Fruit fly (Drosophila melanogaster) whole organism, embryonic: ENCODE data around the gene Pgant35A.
A peak's percentile ranks its signal among the peaks of the same experiment; 100 is the strongest.

Experiments used
- Atf3 ChIP-seq: fragments of 200-800 bp; sonication (Bioruptor generic); optimal IDR thresholded peaks from 3 replicates; lab custom pipeline; 2016; ENCODE audit warnings: missing biosample characterization, missing genetic modification characterization
- Atf6 ChIP-seq: fragments of 200-800 bp; sonication (Bioruptor generic); IDR thresholded peaks from 2 replicates; pipeline ENCODE4 v1.3.6; 2022; ENCODE audit warnings: missing biosample characterization, missing genetic modification characterization
- CG10431 ChIP-seq: fragments of 200-800 bp; sonication (Bioruptor generic); optimal IDR thresholded peaks from 3 replicates; lab custom pipeline; 2018; ENCODE audit warnings: missing biosample characterization, mild to moderate bottlenecking, missing genetic modification characterization
- CG11504 ChIP-seq: fragments of 200-800 bp; sonication (Bioruptor generic); optimal IDR thresholded peaks from 3 replicates; lab custom pipeline; 2019; ENCODE audit warnings: missing biosample characterization, mild to moderate bottlenecking, missing genetic modification characterization, moderate library complexity
- CG17359 ChIP-seq: fragments of 200-800 bp; sonication (Bioruptor generic); optimal IDR thresholded peaks from 3 replicates; lab custom pipeline; 2018; ENCODE audit warnings: missing biosample characterization, mild to moderate bottlenecking, missing genetic modification characterization, moderate library complexity
- CG18599 ChIP-seq: fragments of 200-800 bp; sonication (Bioruptor generic); optimal IDR thresholded peaks from 3 replicates; lab custom pipeline; 2017; ENCODE audit warnings: missing biosample characterization, missing genetic modification characterization, mild to moderate bottlenecking, moderate library complexity, missing genetic modification reagents
- CG2199 ChIP-seq: fragments of 200-800 bp; sonication (Bioruptor generic); IDR thresholded peaks from 3 replicates; pipeline ENCODE4 v1.3.6; 2022; ENCODE audit warnings: missing biosample characterization, missing genetic modification characterization
- CG2712 ChIP-seq: fragments of 200-800 bp; optimal IDR thresholded peaks from 3 replicates; lab custom pipeline; 2019; ENCODE audit warnings: missing biosample characterization, mild to moderate bottlenecking, missing genetic modification characterization, moderate library complexity
- CG32532 ChIP-seq: fragments of 200-800 bp; sonication (Bioruptor generic); IDR thresholded peaks from 2 replicates; pipeline ENCODE4 v1.3.6; 2022; ENCODE audit warnings: missing biosample characterization, missing genetic modification characterization
- CG32772 ChIP-seq: fragments of 200-800 bp; sonication (Bioruptor generic); IDR thresholded peaks from 2 replicates; pipeline ENCODE4 v1.3.6; 2022; ENCODE audit warnings: missing biosample characterization, missing genetic modification characterization
- CG4820 ChIP-seq: fragments of 200-800 bp; sonication (Bioruptor generic); optimal IDR thresholded peaks from 3 replicates; lab custom pipeline; 2016; ENCODE audit warnings: missing biosample characterization, missing genetic modification characterization
- CG5180 ChIP-seq: fragments of 200-800 bp; sonication (Bioruptor generic); optimal IDR thresholded peaks from 3 replicates; lab custom pipeline; 2017; ENCODE audit warnings: missing biosample characterization, missing genetic modification characterization, mild to moderate bottlenecking, moderate library complexity, missing genetic modification reagents
- CG6654 ChIP-seq: fragments of 200-800 bp; sonication (Bioruptor generic); optimal IDR thresholded peaks from 2 replicates; lab custom pipeline; 2017; ENCODE audit warnings: missing biosample characterization, mild to moderate bottlenecking, missing genetic modification characterization
- CG6689 ChIP-seq: fragments of 200-800 bp; sonication (Bioruptor generic); IDR thresholded peaks from 2 replicates; pipeline ENCODE4 v1.3.6; 2022; ENCODE audit warnings: missing biosample characterization, missing genetic modification characterization
- CG8290 ChIP-seq, 3 experiments: fragments of 200-800 bp; sonication (Bioruptor generic); optimal IDR thresholded peaks; 2 replicates each; lab custom pipeline; 2016 to 2019; ENCODE audit warnings: missing biosample characterization in 3 of 3, missing genetic modification characterization in 3 of 3, mild to moderate bottlenecking in 2 of 3, moderate library complexity in 1 of 3
- CG8944 ChIP-seq: fragments of 200-800 bp; sonication (Bioruptor generic); optimal IDR thresholded peaks from 3 replicates; lab custom pipeline; 2016; ENCODE audit warnings: missing biosample characterization, missing genetic modification characterization
- CG9727 ChIP-seq: fragments of 200-800 bp; sonication (Bioruptor generic); optimal IDR thresholded peaks from 3 replicates; lab custom pipeline; 2017; ENCODE audit warnings: missing biosample characterization, mild to moderate bottlenecking, missing genetic modification characterization
- CG9932 ChIP-seq: fragments of 200-800 bp; sonication (Bioruptor generic); IDR thresholded peaks from 2 replicates; pipeline ENCODE4 v1.3.6; 2022; ENCODE audit warnings: missing biosample characterization, missing genetic modification characterization
- Dbx ChIP-seq: fragments of 200-800 bp; sonication (Bioruptor generic); IDR thresholded peaks from 3 replicates; pipeline ENCODE4 v1.3.6; 2022; ENCODE audit warnings: missing biosample characterization, missing genetic modification characterization
- Dek ChIP-seq: fragments of 200-800 bp; sonication (Bioruptor generic); optimal IDR thresholded peaks from 3 replicates; lab custom pipeline; 2019; ENCODE audit warnings: missing biosample characterization, mild to moderate bottlenecking, missing genetic modification characterization, moderate library complexity
- Dip2 ChIP-seq: fragments of 200-800 bp; sonication (Bioruptor generic); IDR thresholded peaks from 2 replicates; pipeline ENCODE4 v1.3.6; 2022; ENCODE audit warnings: missing biosample characterization, missing genetic modification characterization
- ERR ChIP-seq: fragments of 200-800 bp; sonication (Bioruptor generic); optimal IDR thresholded peaks from 2 replicates; lab custom pipeline; 2016; ENCODE audit warnings: missing biosample characterization, missing genetic modification characterization
- Ets97D ChIP-seq: fragments of 200-800 bp; sonication (Bioruptor generic); optimal IDR thresholded peaks from 3 replicates; lab custom pipeline; 2016; ENCODE audit warnings: missing biosample characterization, missing genetic modification characterization
- HmgZ ChIP-seq: fragments of 200-800 bp; sonication (Bioruptor generic); optimal IDR thresholded peaks from 2 replicates; lab custom pipeline; 2018; ENCODE audit warnings: missing biosample characterization, mild to moderate bottlenecking, missing genetic modification characterization
- Nf-YA ChIP-seq: fragments of 200-800 bp; sonication (Bioruptor generic); IDR thresholded peaks from 2 replicates; pipeline ENCODE4 v1.3.6; 2022; ENCODE audit warnings: missing biosample characterization, missing genetic modification characterization
- abd-A ChIP-seq: fragments of 200-800 bp; sonication (Bioruptor generic); optimal IDR thresholded peaks from 3 replicates; lab custom pipeline; 2019; ENCODE audit warnings: missing biosample characterization, mild to moderate bottlenecking, missing genetic modification characterization, moderate library complexity
- ap ChIP-seq: fragments of 200-800 bp; sonication (Bioruptor generic); IDR thresholded peaks from 2 replicates; pipeline ENCODE4 v1.3.6; 2022; ENCODE audit warnings: missing biosample characterization, missing genetic modification characterization
- caup ChIP-seq: fragments of 200-800 bp; sonication (Bioruptor generic); optimal IDR thresholded peaks from 3 replicates; lab custom pipeline; 2017; ENCODE audit warnings: missing biosample characterization, mild to moderate bottlenecking, missing genetic modification characterization, moderate library complexity; ENCODE audit not compliant: severe bottlenecking
- ci ChIP-seq: fragments of 200-800 bp; sonication (Bioruptor generic); IDR thresholded peaks from 3 replicates; pipeline ENCODE4 v1.3.6; 2022; ENCODE audit warnings: missing biosample characterization, missing genetic modification characterization
- inv ChIP-seq: fragments of 200-800 bp; sonication (Bioruptor generic); IDR thresholded peaks from 2 replicates; pipeline ENCODE4 v1.3.6; 2022; ENCODE audit warnings: missing biosample characterization, missing genetic modification characterization; ENCODE audit not compliant: partially characterized antibody
- ken ChIP-seq: fragments of 200-800 bp; sonication (Bioruptor generic); IDR thresholded peaks from 3 replicates; pipeline ENCODE4 v1.3.6; 2022; ENCODE audit warnings: missing biosample characterization, missing genetic modification characterization
- lola ChIP-seq, 3 experiments: fragments of >200 bp in 2 of 3; fragments of 200-800 bp in 1 of 3; sonication (Bioruptor generic) in 1 of 3; optimal IDR thresholded peaks; 2 replicates each; lab custom pipeline; 2017 to 2019; ENCODE audit warnings: missing biosample characterization in 3 of 3, missing genetic modification characterization in 3 of 3, mild to moderate bottlenecking in 1 of 3, moderate library complexity in 1 of 3
- mld ChIP-seq: fragments of 200-800 bp; sonication (Bioruptor generic); IDR thresholded peaks from 3 replicates; pipeline ENCODE4 v1.3.6; 2022; ENCODE audit warnings: missing biosample characterization, missing genetic modification characterization; ENCODE audit not compliant: partially characterized antibody
- nom ChIP-seq: fragments of 200-800 bp; sonication (Bioruptor generic); optimal IDR thresholded peaks from 2 replicates; lab custom pipeline; 2017; ENCODE audit warnings: missing biosample characterization, missing genetic modification characterization, mild to moderate bottlenecking, moderate library complexity, missing genetic modification reagents
- org-1 ChIP-seq: fragments of 200-800 bp; sonication (Bioruptor generic); optimal IDR thresholded peaks from 2 replicates; lab custom pipeline; 2017; ENCODE audit warnings: missing biosample characterization, missing genetic modification characterization
- p53 ChIP-seq: fragments of 200-800 bp; sonication (Bioruptor generic); optimal IDR thresholded peaks from 2 replicates; lab custom pipeline; 2016; ENCODE audit warnings: missing biosample characterization, missing genetic modification characterization
- pan ChIP-seq, 4 experiments: fragments of >200 bp in 3 of 4; fragments of 200-800 bp in 1 of 4; sonication (Bioruptor generic) in 1 of 4; optimal IDR thresholded peaks in 3 of 4; IDR thresholded peaks in 1 of 4; 2 replicates each; pipeline versions ENCODE4 v1.3.6 to Lab custom; 2017 to 2022; ENCODE audit warnings: missing biosample characterization in 2 of 4, missing genetic modification characterization in 2 of 4, mixed read lengths in 1 of 4
- pb ChIP-seq: fragments of 200-800 bp; sonication (Bioruptor generic); optimal IDR thresholded peaks from 3 replicates; lab custom pipeline; 2016; ENCODE audit warnings: missing biosample characterization, missing genetic modification characterization
- prd ChIP-seq, 3 experiments: fragments of >200 bp in 2 of 3; fragments of 200-800 bp in 1 of 3; sonication (Bioruptor generic) in 1 of 3; optimal IDR thresholded peaks in 2 of 3; IDR thresholded peaks in 1 of 3; 2 replicates in 2 of 3; 3 replicates in 1 of 3; pipeline versions ENCODE4 v1.3.6 to Lab custom; 2017 to 2022; ENCODE audit warnings: missing biosample characterization in 1 of 3, missing genetic modification characterization in 1 of 3
- sens ChIP-seq: fragments of 200-800 bp; sonication (Bioruptor generic); peaks from one replicate; lab custom pipeline; 2016; ENCODE audit warnings: missing biosample characterization, missing genetic modification characterization
- tx ChIP-seq: fragments of 200-800 bp; sonication (Bioruptor generic); optimal IDR thresholded peaks from 2 replicates; lab custom pipeline; 2016; ENCODE audit warnings: missing biosample characterization, missing genetic modification characterization
- yki ChIP-seq: fragments of >200 bp; optimal IDR thresholded peaks from 3 replicates; lab custom pipeline; 2018
- zfh1 ChIP-seq: fragments of 200-800 bp; sonication (Bioruptor generic); IDR thresholded peaks from 3 replicates; pipeline ENCODE4 v1.3.6; 2022; ENCODE audit warnings: missing biosample characterization, missing genetic modification characterization

Pgant35A gene

DNA sequence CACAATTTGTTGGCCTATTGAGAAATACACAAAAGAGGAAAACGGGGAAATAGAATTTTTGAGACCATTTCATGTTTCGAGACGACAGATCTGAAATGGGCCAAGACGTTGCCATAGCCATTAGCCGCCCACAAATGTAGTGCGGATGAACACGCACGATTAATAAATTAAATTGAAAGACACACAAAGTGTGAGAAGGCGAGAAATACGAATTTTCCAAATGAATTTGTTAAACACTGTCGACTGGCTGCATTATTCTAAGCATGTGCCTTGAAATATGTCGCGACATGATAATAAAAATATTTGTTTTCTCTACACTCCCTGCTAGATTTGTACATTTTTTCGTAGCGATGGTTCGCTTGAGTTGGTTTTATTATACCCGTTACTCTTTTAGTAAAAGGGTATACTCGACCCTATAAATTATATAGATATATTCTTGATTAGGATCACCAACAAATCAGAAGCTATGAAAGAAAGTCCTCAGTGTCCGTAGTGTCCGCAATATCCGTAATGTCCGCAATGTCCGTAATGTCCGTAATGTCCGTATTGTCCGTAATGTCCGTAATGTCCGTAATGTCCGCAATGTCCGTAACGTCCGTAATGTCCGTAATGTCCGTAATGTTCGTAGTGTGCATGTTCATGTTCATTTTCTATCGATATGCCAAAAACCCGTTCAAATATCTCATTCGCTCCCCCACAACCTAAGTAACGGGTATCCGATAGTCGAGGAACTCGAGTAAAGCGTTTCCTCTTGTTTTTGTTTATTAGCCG is 17.6 kb downstream of the Pgant35A start (continued):
- TF ChIP-seq CG4820: peak; percentile 12

dm6 chr2L:14381072-14381471 is 22.0 kb downstream of the Pgant35A start, which contains the start of gene ppk:
TSS of gene ppk (minus strand) at chr2L:14381172.
- TF ChIP-seq org-1 (GFP tag; lab: Kevin White, UChicago): no peak
- TF ChIP-seq CG11504 (tag; lab: Kevin White, UChicago): no peak
- TF ChIP-seq abd-A (tag; lab: Kevin White, UChicago): no peak
- TF ChIP-seq tx (GFP tag; lab: Kevin White, UChicago): no peak
- TF ChIP-seq, all 482 proteins: peak for 0

DNA sequence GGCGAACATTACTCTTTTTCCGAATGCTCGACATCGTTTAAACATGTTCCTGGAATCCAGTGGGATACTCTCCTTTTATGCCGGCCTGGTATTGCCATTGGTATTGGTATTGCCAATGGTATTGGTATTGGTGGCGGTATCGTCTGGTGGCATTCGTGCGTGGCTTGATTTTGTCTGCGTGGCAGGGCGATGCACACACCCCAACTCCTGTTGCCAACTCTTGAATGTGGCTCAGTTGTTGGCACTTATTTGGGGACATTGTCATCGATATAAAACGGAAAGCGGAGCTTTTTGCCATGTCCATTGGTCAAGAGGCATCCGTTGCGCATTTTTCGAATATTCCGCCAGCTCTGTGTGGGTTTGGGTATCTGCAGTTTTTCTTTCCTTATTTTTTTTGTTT is 22.8 kb downstream of the Pgant35A start:
- no peak for TF ChIP-seq CG8944 (GFP tag; lab: Kevin White, UChicago)
- TF ChIP-seq inv (GFP tag; lab: Robert Waterston, UW): peak; percentile 21; the same call in 1 of the 2 replicates
- TF ChIP-seq CG2199: 0 out of 3 replicates have a peak, but pooled peaks have one; percentile 20
- TF ChIP-seq sens (GFP tag; lab: Kevin White, UChicago): peak; percentile 1

DNA sequence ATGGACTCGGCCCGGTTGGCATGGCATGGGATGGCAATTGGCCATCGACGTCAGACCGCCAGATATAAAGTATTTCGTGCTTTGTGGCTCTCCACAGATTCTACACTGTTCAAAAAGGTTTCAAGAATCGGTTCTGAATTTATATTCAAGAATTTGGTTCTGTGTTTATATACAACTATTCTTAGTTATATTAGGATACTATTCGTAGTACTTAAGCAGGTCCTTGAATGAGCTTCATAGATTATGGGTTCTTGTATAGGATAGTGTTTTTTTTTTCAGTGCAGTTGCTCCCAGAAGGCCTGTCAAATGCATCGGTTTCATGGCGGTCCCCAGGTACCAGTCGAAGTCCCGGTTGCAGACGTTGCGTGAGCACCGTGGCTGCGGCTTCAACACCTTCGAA is 27.5 kb downstream of the Pgant35A start:
- TF ChIP-seq nom (GFP tag; lab: Kevin White, UChicago): peak; percentile 82
- TF ChIP-seq CG32532 (GFP tag; lab: Robert Waterston, UW): no peak
- no peak for TF ChIP-seq CG18599
- TF ChIP-seq CG9932 (GFP tag; lab: Robert Waterston, UW): no peak
- TF ChIP-seq CG6654 (GFP tag; lab: Kevin White, UChicago): no peak
- no peak for TF ChIP-seq CG8290 (GFP tag; optimal IDR thresholded peaks at IDR 0.05; lab: Kevin White, UChicago)
- TF ChIP-seq CG8290 (tag; optimal IDR thresholded peaks at IDR 0.05; lab: Kevin White, UChicago): no peak
- no peak for TF ChIP-seq Nf-YA (GFP tag; lab: Robert Waterston, UW)
- no peak for TF ChIP-seq p53 (GFP tag; lab: Kevin White, UChicago)
- no peak for TF ChIP-seq CG5180 (GFP tag; lab: Kevin White, UChicago)
- TF ChIP-seq pan (optimal IDR thresholded peaks at IDR 0.05; lab: Kevin White, UChicago): no peak
- TF ChIP-seq pan (GFP tag; optimal IDR thresholded peaks at IDR 0.05 in 1 of 2, IDR thresholded peaks at IDR 0.05 in 1 of 2): no peak
- no peak for TF ChIP-seq CG10431 (GFP tag; lab: Kevin White, UChicago)
- TF ChIP-seq ken (GFP tag; lab: Robert Waterston, UW): no peak
- no peak for TF ChIP-seq CG6689
- peak; percentile 19 for TF ChIP-seq CG17359 (tag; lab: Kevin White, UChicago)
- no peak for TF ChIP-seq prd (optimal IDR thresholded peaks at IDR 0.05; lab: Kevin White, UChicago)
- TF ChIP-seq prd (GFP tag; IDR thresholded peaks at IDR 0.05; lab: Robert Waterston, UW): peak; percentile 61
- TF ChIP-seq CG32772 (GFP tag; lab: Robert Waterston, UW): no peak
- TF ChIP-seq Atf3 (GFP tag; lab: Kevin White, UChicago): no peak
- TF ChIP-seq Atf6 (GFP tag; lab: Robert Waterston, UW): no peak
- no peak for TF ChIP-seq pb
- TF ChIP-seq CG9727 (GFP tag; lab: Kevin White, UChicago): peak; percentile 36
- TF ChIP-seq zfh1 (GFP tag; lab: Robert Waterston, UW): peak; percentile 48; the same call in 2 of the 3 replicates
- no peak for TF ChIP-seq yki
- TF ChIP-seq HmgZ (tag; lab: Kevin White, UChicago): no peak
- TF ChIP-seq ap (GFP tag; lab: Robert Waterston, UW): no peak
- TF ChIP-seq CG2712 (tag; lab: Kevin White, UChicago): peak; percentile 59
- no peak for TF ChIP-seq Dip2 (GFP tag; lab: Robert Waterston, UW)
- TF ChIP-seq mld (GFP tag; lab: Robert Waterston, UW): no peak
- TF ChIP-seq caup (GFP tag; lab: Kevin White, UChicago): no peak
- peak in 1 of 3 experiments; percentile 41 for TF ChIP-seq lola (GFP tag; optimal IDR thresholded peaks at IDR 0.05; lab: Kevin White, UChicago)
- TF ChIP-seq ci (GFP tag; lab: Robert Waterston, UW): 0 out of 3 replicates have a peak, but pooled peaks have one; percentile 19
- no peak for TF ChIP-seq Ets97D (GFP tag; lab: Kevin White, UChicago)
- TF ChIP-seq Dek (tag; lab: Kevin White, UChicago): no peak
- TF ChIP-seq Dbx: no peak
- no peak for TF ChIP-seq ERR (GFP tag; lab: Kevin White, UChicago)
